Fruit fly (Drosophila melanogaster) whole organism, embryonic: ENCODE measurements around the gene Ufd1.

Experiments
- bbx ChIP-seq: fragments of 200-800 bp; sonication (Bioruptor generic); IDR thresholded peaks from 2 replicates; pipeline ENCODE4 v1.3.6; 2022; ENCODE audit warnings: missing biosample characterization, missing genetic modification characterization; ENCODE audit not compliant: partially characterized antibody
- gt ChIP-seq: fragments of 200-800 bp; sonication (Bioruptor generic); IDR thresholded peaks from 2 replicates; pipeline ENCODE4 v1.3.6; 2022; ENCODE audit warnings: missing biosample characterization, missing genetic modification characterization

- TF ChIP-seq gt (GFP tag; lab: Robert Waterston, UW) (no peak), bbx (GFP tag; lab: Robert Waterston, UW) (no peak)
Measured at dm6 chr3L:11135846-11136245, 12.8 kb upstream of the Ufd1 start, which contains the start of gene IRSp53.
